Worm (Caenorhabditis elegans) whole organism, late embryonic: Measurements from ENCODE around the gene mes-1.

Source experiments
- C38D4.7 ChIP-seq: fragments of 200-800 bp; sonication (Bioruptor generic); optimal IDR thresholded peaks from 2 replicates; lab custom pipeline; 2018; ENCODE audit warnings: mild to moderate bottlenecking, missing genetic modification characterization, moderate library complexity, missing compliant biosample characterization
- F13H6.1 ChIP-seq: sonication (generic microtip); optimal IDR thresholded peaks from 2 replicates; lab custom pipeline; 2016; ENCODE audit warnings: missing genetic modification characterization, missing compliant biosample characterization
- ceh-14 ChIP-seq: sonication (generic microtip); optimal IDR thresholded peaks from 2 replicates; lab custom pipeline; 2016; ENCODE audit warnings: missing genotype, missing genetic modification characterization, missing compliant biosample characterization
- ceh-2 ChIP-seq: sonication (generic microtip); optimal IDR thresholded peaks from 2 replicates; lab custom pipeline; 2016; ENCODE audit warnings: missing genotype, missing genetic modification characterization, missing compliant biosample characterization
- ceh-24 ChIP-seq: sonication (generic microtip); optimal IDR thresholded peaks from 2 replicates; lab custom pipeline; 2016; ENCODE audit warnings: mild to moderate bottlenecking, missing genetic modification characterization, missing compliant biosample characterization
- ceh-45 ChIP-seq: fragments of 200-800 bp; sonication (Bioruptor generic); IDR thresholded peaks from 2 replicates; pipeline ENCODE4 v1.3.6; 2022; ENCODE audit warnings: missing genetic modification reagents, missing genetic modification characterization, missing compliant biosample characterization
- ceh-48 ChIP-seq: sonication (generic microtip); optimal IDR thresholded peaks from 2 replicates; lab custom pipeline; 2016; ENCODE audit warnings: missing genetic modification characterization, inconsistent platforms, missing compliant biosample characterization
- ceh-6 ChIP-seq: fragments of 200-800 bp; sonication (Bioruptor generic); optimal IDR thresholded peaks from 2 replicates; lab custom pipeline; 2018; ENCODE audit warnings: mild to moderate bottlenecking, missing genetic modification characterization, missing compliant biosample characterization
- ceh-9 ChIP-seq: sonication (generic microtip); optimal IDR thresholded peaks from 2 replicates; lab custom pipeline; 2016; ENCODE audit warnings: mild to moderate bottlenecking, missing genetic modification characterization, inconsistent platforms, missing compliant biosample characterization
- che-1 ChIP-seq: sonication (generic microtip); optimal IDR thresholded peaks from 2 replicates; lab custom pipeline; 2016; ENCODE audit warnings: mild to moderate bottlenecking, missing genetic modification characterization, missing compliant biosample characterization
- dve-1 ChIP-seq: sonication (generic microtip); optimal IDR thresholded peaks from 2 replicates; lab custom pipeline; 2017; ENCODE audit warnings: antibody characterized with exemption, mild to moderate bottlenecking, missing genetic modification characterization, missing compliant biosample characterization
- elt-4 ChIP-seq: sonication (generic microtip); optimal IDR thresholded peaks from 2 replicates; lab custom pipeline; 2016; ENCODE audit warnings: missing genetic modification characterization, missing compliant biosample characterization
- ets-4 ChIP-seq: sonication (generic microtip); optimal IDR thresholded peaks from 2 replicates; lab custom pipeline; 2016; ENCODE audit warnings: missing genetic modification characterization, missing compliant biosample characterization
- eyg-1 ChIP-seq: sonication (generic microtip); optimal IDR thresholded peaks from 2 replicates; lab custom pipeline; 2016; ENCODE audit warnings: missing genotype, missing genetic modification characterization, missing compliant biosample characterization
- fax-1 ChIP-seq: sonication (generic microtip); optimal IDR thresholded peaks from 2 replicates; lab custom pipeline; 2016; ENCODE audit warnings: missing genotype, missing genetic modification characterization, missing compliant biosample characterization
- fkh-10 ChIP-seq: fragments of 150-350 bp; optimal IDR thresholded peaks from 2 replicates; lab custom pipeline; 2014; ENCODE audit warnings: missing biosample characterization, missing genetic modification reagents, missing genetic modification characterization
- fkh-6 ChIP-seq: sonication (generic microtip); optimal IDR thresholded peaks from 2 replicates; lab custom pipeline; 2016; ENCODE audit warnings: missing genetic modification characterization, missing compliant biosample characterization
- hlh-30 ChIP-seq: sonication (generic microtip); optimal IDR thresholded peaks from 2 replicates; lab custom pipeline; 2017; ENCODE audit warnings: antibody characterized with exemption, missing genetic modification characterization, missing compliant biosample characterization; ENCODE audit not compliant: insufficient read depth
- hlh-6 ChIP-seq: sonication (generic microtip); optimal IDR thresholded peaks from 2 replicates; lab custom pipeline; 2016; ENCODE audit warnings: missing genotype, missing genetic modification characterization, missing compliant biosample characterization
- hlh-8 ChIP-seq: sonication (generic microtip); optimal IDR thresholded peaks from 2 replicates; lab custom pipeline; 2016; ENCODE audit warnings: missing genotype, missing genetic modification characterization, missing compliant biosample characterization
- lin-11 ChIP-seq: fragments of 200-800 bp; sonication (Bioruptor generic); optimal IDR thresholded peaks from 2 replicates; lab custom pipeline; 2018; ENCODE audit warnings: mild to moderate bottlenecking, missing genetic modification characterization, missing compliant biosample characterization
- mec-3 ChIP-seq: sonication (generic microtip); optimal IDR thresholded peaks from 2 replicates; lab custom pipeline; 2016; ENCODE audit warnings: borderline replicate concordance, missing genetic modification characterization, missing compliant biosample characterization
- nhr-232 ChIP-seq: sonication (generic microtip); optimal IDR thresholded peaks from 2 replicates; lab custom pipeline; 2016; ENCODE audit warnings: missing genetic modification characterization, missing compliant biosample characterization
- odd-2 ChIP-seq: sonication (generic microtip); optimal IDR thresholded peaks from 2 replicates; lab custom pipeline; 2017; ENCODE audit warnings: antibody characterized with exemption, mild to moderate bottlenecking, missing genetic modification characterization, missing compliant biosample characterization
- pag-3 ChIP-seq: sonication (generic microtip); optimal IDR thresholded peaks from 2 replicates; lab custom pipeline; 2016; ENCODE audit warnings: missing compliant biosample characterization, missing genetic modification characterization, borderline replicate concordance
- pha-2 ChIP-seq: sonication (generic microtip); optimal IDR thresholded peaks from 2 replicates; lab custom pipeline; 2017; ENCODE audit warnings: mild to moderate bottlenecking, missing genetic modification characterization, missing compliant biosample characterization
- pha-4 ChIP-seq: fragments of 150-350 bp; optimal IDR thresholded peaks from 2 replicates; lab custom pipeline; 2018; ENCODE audit warnings: missing biosample characterization, missing genetic modification reagents, missing genetic modification characterization
- ref-2 ChIP-seq: sonication (generic microtip); optimal IDR thresholded peaks from 2 replicates; lab custom pipeline; 2016; ENCODE audit warnings: missing genetic modification characterization, missing compliant biosample characterization
- sdc-2 ChIP-seq: sonication (generic microtip); optimal IDR thresholded peaks from 2 replicates; lab custom pipeline; 2016; ENCODE audit warnings: missing genotype, missing genetic modification characterization, missing compliant biosample characterization
- sox-4 ChIP-seq: sonication (generic microtip); optimal IDR thresholded peaks from 2 replicates; lab custom pipeline; 2017; ENCODE audit warnings: mild to moderate bottlenecking, missing genetic modification characterization, inconsistent platforms, missing compliant biosample characterization
- syd-9 ChIP-seq: sonication (generic microtip); optimal IDR thresholded peaks from 2 replicates; lab custom pipeline; 2016; ENCODE audit warnings: mild to moderate bottlenecking, missing genetic modification characterization, moderate library complexity, missing compliant biosample characterization
- tbx-2 ChIP-seq: sonication (generic microtip); optimal IDR thresholded peaks from 2 replicates; lab custom pipeline; 2016; ENCODE audit warnings: missing genetic modification characterization, missing compliant biosample characterization
- ttx-3 ChIP-seq: sonication (generic microtip); optimal IDR thresholded peaks from 2 replicates; lab custom pipeline; 2016; ENCODE audit warnings: missing genetic modification reagents, missing genetic modification characterization, missing compliant biosample characterization
- unc-3 ChIP-seq, 2 experiments: fragments of 200-800 bp in 1 of 2; sonication (Bioruptor generic) in 1 of 2; sonication (generic microtip) in 1 of 2; conservative IDR thresholded peaks in 1 of 2; optimal IDR thresholded peaks in 1 of 2; 2 replicates each; pipeline versions ENCODE4 v1.3.6 to Lab custom; 2016 to 2022; ENCODE audit warnings: missing compliant biosample characterization in 2 of 2, missing genetic modification characterization in 2 of 2, missing genetic modification reagents in 1 of 2
- unc-86 ChIP-seq: sonication (generic microtip); optimal IDR thresholded peaks from 2 replicates; lab custom pipeline; 2016; ENCODE audit warnings: missing genetic modification characterization, missing compliant biosample characterization
- ztf-16 ChIP-seq: sonication (generic microtip); optimal IDR thresholded peaks from 2 replicates; lab custom pipeline; 2017; ENCODE audit warnings: missing genetic modification characterization, missing compliant biosample characterization

Gene mes-1

DNA sequence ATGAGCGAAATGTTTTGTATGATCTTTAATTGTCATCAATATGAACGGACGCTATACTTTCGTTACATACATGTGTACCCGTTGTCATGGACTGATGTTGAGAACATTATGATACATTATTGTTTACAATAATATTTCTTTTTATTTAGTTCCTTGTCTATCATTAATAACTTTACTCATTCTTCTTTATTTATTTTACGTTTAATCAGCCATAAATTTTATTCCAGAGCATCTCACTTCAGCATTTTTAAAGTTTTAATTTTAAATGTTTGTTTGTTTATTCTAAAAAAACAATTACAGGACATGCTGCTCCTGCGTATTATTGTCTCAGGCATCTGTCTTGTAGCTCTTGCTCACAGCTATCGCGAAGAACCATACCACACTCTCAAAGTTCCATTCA lies 13.9 kb upstream of the mes-1 start, which contains the start of gene F54F7.2:
Gene F54F7.2, plus strand, starts transcription at position 301 of the 400 bp plus-strand sequence.
- no peak for TF ChIP-seq eyg-1 (tag; lab: Kevin White, UChicago)
- TF ChIP-seq, all 69 proteins: peak for 0

DNA sequence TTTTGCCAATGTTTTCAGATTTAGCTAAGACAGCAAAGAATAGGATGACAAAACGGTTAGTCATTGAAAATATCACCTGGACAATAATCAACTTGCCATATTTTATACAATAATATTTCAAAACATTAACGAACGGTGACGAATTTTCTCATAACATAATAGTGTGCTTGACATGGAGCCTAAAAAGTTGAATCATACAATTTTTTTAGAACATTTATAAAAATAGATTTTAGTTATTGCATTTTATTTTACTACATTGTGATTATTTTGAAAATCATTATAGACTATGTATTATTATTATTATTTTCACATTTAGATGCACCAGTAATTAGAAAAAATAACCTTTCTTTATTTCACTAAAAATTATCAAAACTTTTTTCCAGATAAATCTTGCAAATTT lies 8.7 kb upstream of the mes-1 start, which contains the start of gene F54F7.9:
Gene F54F7.9, minus strand, starts transcription at position 101 of the 400 bp plus-strand sequence.
- TF ChIP-seq nhr-232 (tag; lab: Kevin White, UChicago) (no peak), ttx-3 (tag; lab: Kevin White, UChicago) (no peak), odd-2 (tag; lab: Kevin White, UChicago) (no peak), hlh-8 (tag; lab: Kevin White, UChicago) (no peak), sdc-2 (tag; lab: Kevin White, UChicago) (no peak), lin-11 (tag; lab: Kevin White, UChicago) (no peak), ceh-48 (tag; lab: Kevin White, UChicago) (no peak), dve-1 (tag; lab: Kevin White, UChicago) (no peak), mec-3 (tag; lab: Kevin White, UChicago) (no peak), fax-1 (no peak)

DNA sequence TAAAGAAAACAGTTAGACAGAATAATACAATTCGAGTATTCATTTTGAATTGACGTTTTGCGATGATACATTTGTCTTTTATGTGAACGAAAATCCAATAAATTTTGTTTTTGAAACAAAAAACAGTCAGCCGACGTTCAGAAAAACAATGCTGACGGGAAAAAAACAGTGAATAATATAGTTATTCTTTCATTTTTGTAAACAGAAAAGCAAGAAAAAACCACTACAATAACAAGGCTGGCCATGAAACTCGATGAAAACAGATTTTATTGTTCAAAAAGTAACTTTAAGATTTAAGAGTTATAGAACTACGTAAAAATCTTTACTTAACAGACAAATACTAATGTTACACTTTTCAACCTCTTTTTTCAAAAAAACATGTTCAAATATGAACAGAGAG lies 7.2 kb upstream of the mes-1 start, which contains the start of gene F54F7.3:
Gene F54F7.3, minus strand, starts transcription at position 101 of the 400 bp plus-strand sequence.
- no peak for TF ChIP-seq che-1 (tag; lab: Kevin White, UChicago)
- TF ChIP-seq fkh-10 (GFP tag; lab: Kevin White, UChicago) = no peak

DNA sequence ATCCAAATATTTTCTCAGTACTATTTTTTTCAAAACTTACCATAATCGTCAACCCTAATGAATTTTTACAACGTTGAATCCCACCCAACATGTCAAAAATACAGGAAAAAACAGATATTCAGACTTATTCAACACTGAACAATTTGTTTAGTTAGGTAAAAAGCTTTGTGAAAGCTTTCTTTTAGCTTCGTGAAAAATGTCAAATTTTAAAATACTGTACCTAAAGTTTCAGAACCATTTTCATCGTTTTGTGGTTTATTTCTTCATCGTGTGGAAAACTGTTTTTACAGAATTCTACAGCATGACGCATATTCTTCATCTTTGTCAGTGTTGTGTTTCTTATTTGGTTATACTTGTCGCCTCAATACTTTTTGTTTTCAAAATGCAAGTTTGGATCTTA lies 6.7 kb upstream of the mes-1 start, which contains the start of gene F54F7.14:
Gene F54F7.14, plus strand, starts transcription at position 301 of the 400 bp plus-strand sequence.
- no peak for TF ChIP-seq ets-4
- no peak for TF ChIP-seq ttx-3 (tag; lab: Kevin White, UChicago)
- no peak for TF ChIP-seq hlh-30 (tag; lab: Kevin White, UChicago)
- no peak for TF ChIP-seq ceh-24 (tag; lab: Kevin White, UChicago)
- TF ChIP-seq ref-2 (tag; lab: Kevin White, UChicago) = no peak
- TF ChIP-seq unc-86 (tag; lab: Kevin White, UChicago) = no peak
- no peak for TF ChIP-seq fkh-6 (tag; lab: Kevin White, UChicago)
- no peak for TF ChIP-seq hlh-8 (tag; lab: Kevin White, UChicago)
- TF ChIP-seq hlh-6 (tag; lab: Kevin White, UChicago) = no peak
- no peak for TF ChIP-seq elt-4 (tag; lab: Kevin White, UChicago)
- TF ChIP-seq syd-9 (tag; lab: Kevin White, UChicago) = no peak
- no peak for TF ChIP-seq ceh-2
- TF ChIP-seq pag-3 (tag; lab: Kevin White, UChicago) = no peak
- no peak for TF ChIP-seq C38D4.7 (GFP tag; lab: Kevin White, UChicago)
- no peak for TF ChIP-seq pha-2 (tag; lab: Kevin White, UChicago)
- TF ChIP-seq dve-1 (tag; lab: Kevin White, UChicago) = no peak

DNA sequence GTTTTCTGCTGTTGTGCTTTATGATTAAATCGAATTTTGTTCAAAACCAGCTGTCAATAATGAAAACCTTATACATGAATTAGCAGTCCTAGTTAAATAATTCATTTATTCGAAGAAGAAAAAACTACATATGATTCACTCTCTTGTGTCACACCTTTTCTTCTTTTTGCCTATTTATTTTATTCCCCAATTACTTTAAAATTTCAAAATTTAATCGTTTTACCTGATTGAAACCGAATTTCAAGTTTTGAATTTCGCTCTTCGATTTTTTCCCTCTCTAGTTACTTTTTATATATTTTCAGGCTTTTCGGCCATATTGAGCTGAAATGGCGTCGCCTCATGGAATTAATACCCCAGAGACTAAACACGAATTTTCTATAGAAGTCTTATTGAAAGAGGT lies 4.8 kb upstream of the mes-1 start, which contains the start of gene xtr-1:
Gene xtr-1, plus strand, starts transcription at position 301 of the 400 bp plus-strand sequence.
- TF ChIP-seq ceh-48 (tag; lab: Kevin White, UChicago) (no peak), unc-3 (GFP tag; conservative IDR thresholded peaks at IDR 0.05; lab: Robert Waterston, UW) (no peak), unc-3 (tag; optimal IDR thresholded peaks at IDR 0.05; lab: Kevin White, UChicago) (no peak), eyg-1 (tag; lab: Kevin White, UChicago) (no peak), odd-2 (tag; lab: Kevin White, UChicago) (no peak), F13H6.1 (no peak), pha-4 (no peak), ref-2 (tag; lab: Kevin White, UChicago) (no peak), hlh-8 (tag; lab: Kevin White, UChicago) (no peak), ceh-6 (GFP tag; lab: Kevin White, UChicago) (no peak), ceh-14 (tag; lab: Kevin White, UChicago) (no peak), sox-4 (tag; lab: Kevin White, UChicago) (no peak), ceh-45 (GFP tag; lab: Robert Waterston, UW) (no peak), ztf-16 (no peak), ceh-9 (tag; lab: Kevin White, UChicago) (no peak), tbx-2 (tag; lab: Kevin White, UChicago) (no peak)
